Fruit fly (Drosophila melanogaster) whole organism, embryonic: Measurements from ENCODE around the gene Nmdar1.
A peak's percentile ranks its signal among the peaks of the same experiment; 100 is the strongest.

ENCODE experiments used
- Atf-2 ChIP-seq: fragments of 200-800 bp; sonication (Bioruptor generic); optimal IDR thresholded peaks from 2 replicates; lab custom pipeline; 2016; ENCODE audit warnings: missing biosample characterization, missing genetic modification characterization
- Atf6 ChIP-seq: fragments of 200-800 bp; sonication (Bioruptor generic); IDR thresholded peaks from 2 replicates; pipeline ENCODE4 v1.3.6; 2022; ENCODE audit warnings: missing biosample characterization, missing genetic modification characterization
- Bdp1 ChIP-seq: fragments of 200-800 bp; sonication (Bioruptor generic); optimal IDR thresholded peaks from 3 replicates; lab custom pipeline; 2016; ENCODE audit warnings: missing biosample characterization, missing genetic modification characterization
- CG10321 ChIP-seq: fragments of 200-800 bp; sonication (Bioruptor generic); IDR thresholded peaks from 2 replicates; pipeline ENCODE4 v1.3.6; 2022; ENCODE audit warnings: missing biosample characterization, missing genetic modification characterization
- CG10654 ChIP-seq: fragments of 200-800 bp; sonication (Bioruptor generic); optimal IDR thresholded peaks from 2 replicates; lab custom pipeline; 2016; ENCODE audit warnings: missing biosample characterization, missing genetic modification characterization
- CG11504 ChIP-seq: fragments of 200-800 bp; sonication (Bioruptor generic); optimal IDR thresholded peaks from 3 replicates; lab custom pipeline; 2019; ENCODE audit warnings: missing biosample characterization, mild to moderate bottlenecking, missing genetic modification characterization, moderate library complexity
- CG11695 ChIP-seq: fragments of 200-800 bp; sonication (Bioruptor generic); IDR thresholded peaks from 3 replicates; pipeline ENCODE4 v1.3.6; 2022; ENCODE audit warnings: missing biosample characterization, missing genetic modification characterization
- CG14667 ChIP-seq: fragments of 200-800 bp; sonication (Bioruptor generic); IDR thresholded peaks from 2 replicates; pipeline ENCODE4 v1.3.6; 2022; ENCODE audit warnings: missing biosample characterization, missing genetic modification characterization
- CG15011 ChIP-seq: fragments of 200-800 bp; sonication (Bioruptor generic); optimal IDR thresholded peaks from 3 replicates; lab custom pipeline; 2018; ENCODE audit warnings: missing biosample characterization, mild to moderate bottlenecking, missing genetic modification characterization
- CG15514 ChIP-seq: fragments of 200-800 bp; sonication (Bioruptor generic); optimal IDR thresholded peaks from 3 replicates; lab custom pipeline; 2017; ENCODE audit warnings: missing biosample characterization, missing genetic modification characterization, mild to moderate bottlenecking, moderate library complexity, missing genetic modification reagents
- CG1647 ChIP-seq: fragments of 200-800 bp; sonication (Bioruptor generic); optimal IDR thresholded peaks from 3 replicates; lab custom pipeline; 2016; ENCODE audit warnings: missing biosample characterization, missing genetic modification characterization
- CG17612 ChIP-seq: fragments of 200-800 bp; sonication (Bioruptor generic); IDR thresholded peaks from 2 replicates; pipeline ENCODE4 v1.3.6; 2022; ENCODE audit warnings: missing biosample characterization, missing genetic modification characterization
- CG31365 ChIP-seq: fragments of 200-800 bp; sonication (Bioruptor generic); optimal IDR thresholded peaks from 2 replicates; lab custom pipeline; 2018; ENCODE audit warnings: missing biosample characterization, mild to moderate bottlenecking, missing genetic modification characterization
- CG4707 ChIP-seq: fragments of 200-800 bp; sonication (Bioruptor generic); optimal IDR thresholded peaks from 2 replicates; lab custom pipeline; 2018; ENCODE audit warnings: missing biosample characterization, mild to moderate bottlenecking, missing genetic modification characterization, moderate library complexity
- CG6654 ChIP-seq: fragments of 200-800 bp; sonication (Bioruptor generic); optimal IDR thresholded peaks from 2 replicates; lab custom pipeline; 2017; ENCODE audit warnings: missing biosample characterization, mild to moderate bottlenecking, missing genetic modification characterization
- CG7556 ChIP-seq: fragments of 200-800 bp; sonication (Bioruptor generic); optimal IDR thresholded peaks from 2 replicates; lab custom pipeline; 2017; ENCODE audit warnings: missing biosample characterization, mild to moderate bottlenecking, missing genetic modification characterization
- CG7928 ChIP-seq: fragments of 200-800 bp; sonication (Bioruptor generic); optimal IDR thresholded peaks from 2 replicates; lab custom pipeline; 2017; ENCODE audit warnings: missing biosample characterization, mild to moderate bottlenecking, missing genetic modification characterization
- CG9817 ChIP-seq: fragments of 200-800 bp; sonication (Bioruptor generic); optimal IDR thresholded peaks from 2 replicates; lab custom pipeline; 2018; ENCODE audit warnings: missing biosample characterization, mild to moderate bottlenecking, missing genetic modification characterization, moderate library complexity
- D19B ChIP-seq: fragments of 200-800 bp; sonication (Bioruptor generic); optimal IDR thresholded peaks from 2 replicates; lab custom pipeline; 2017; ENCODE audit warnings: missing biosample characterization, mild to moderate bottlenecking, missing genetic modification characterization
- Dip2 ChIP-seq: fragments of 200-800 bp; sonication (Bioruptor generic); IDR thresholded peaks from 2 replicates; pipeline ENCODE4 v1.3.6; 2022; ENCODE audit warnings: missing biosample characterization, missing genetic modification characterization
- Dll ChIP-seq: fragments of 200-800 bp; sonication (Bioruptor generic); IDR thresholded peaks from 4 replicates; pipeline ENCODE4 v1.3.6; 2022; ENCODE audit warnings: missing biosample characterization, missing genetic modification characterization; ENCODE audit not compliant: partially characterized antibody
- Ets65A ChIP-seq: fragments of 200-800 bp; sonication (Bioruptor generic); peaks from one replicate; lab custom pipeline; 2016; ENCODE audit warnings: missing biosample characterization, missing genetic modification characterization
- Ets97D ChIP-seq: fragments of 200-800 bp; sonication (Bioruptor generic); optimal IDR thresholded peaks from 3 replicates; lab custom pipeline; 2016; ENCODE audit warnings: missing biosample characterization, missing genetic modification characterization
- H15 ChIP-seq: fragments of 200-800 bp; sonication (Bioruptor generic); IDR thresholded peaks from 3 replicates; pipeline ENCODE4 v1.3.6; 2022; ENCODE audit warnings: missing biosample characterization, missing genetic modification characterization
- HmgZ ChIP-seq: fragments of 200-800 bp; sonication (Bioruptor generic); optimal IDR thresholded peaks from 2 replicates; lab custom pipeline; 2018; ENCODE audit warnings: missing biosample characterization, mild to moderate bottlenecking, missing genetic modification characterization
- Mad ChIP-seq: fragments of 200-800 bp; sonication (Bioruptor generic); optimal IDR thresholded peaks from 2 replicates; lab custom pipeline; 2016; ENCODE audit warnings: missing biosample characterization, missing genetic modification characterization
- NFAT ChIP-seq: fragments of 200-800 bp; sonication (Bioruptor generic); IDR thresholded peaks from 2 replicates; pipeline ENCODE4 v1.3.6; 2022; ENCODE audit warnings: missing biosample characterization, missing genetic modification characterization
- Pdp1 ChIP-seq, 2 experiments: fragments of 200-800 bp; sonication (Bioruptor generic); optimal IDR thresholded peaks; 3 replicates each; lab custom pipeline; 2016; ENCODE audit warnings: missing biosample characterization in 2 of 2, missing genetic modification characterization in 2 of 2, mild to moderate bottlenecking in 1 of 2, moderate library complexity in 1 of 2
- Rfx ChIP-seq: fragments of 200-800 bp; sonication (Bioruptor generic); IDR thresholded peaks from 2 replicates; pipeline ENCODE4 v1.3.6; 2022; ENCODE audit warnings: missing biosample characterization, missing genetic modification characterization
- amos ChIP-seq: fragments of 200-800 bp; sonication (Bioruptor generic); IDR thresholded peaks from 2 replicates; pipeline ENCODE4 v1.3.6; 2022; ENCODE audit warnings: missing biosample characterization, missing genetic modification characterization; ENCODE audit not compliant: partially characterized antibody
- cwo ChIP-seq: fragments of 200-800 bp; sonication (Bioruptor generic); optimal IDR thresholded peaks from 3 replicates; lab custom pipeline; 2017; ENCODE audit warnings: missing biosample characterization, missing genetic modification characterization, mild to moderate bottlenecking, moderate library complexity, missing genetic modification reagents
- dpn ChIP-seq, 2 experiments: fragments of 200-800 bp; sonication (Bioruptor generic); optimal IDR thresholded peaks; 3 replicates each; lab custom pipeline; 2016; ENCODE audit warnings: missing biosample characterization in 2 of 2, missing genetic modification characterization in 2 of 2
- dysf ChIP-seq: fragments of 200-800 bp; sonication (Bioruptor generic); IDR thresholded peaks from 3 replicates; pipeline ENCODE4 v1.3.6; 2022; ENCODE audit warnings: missing biosample characterization, missing genetic modification characterization
- emc ChIP-seq: fragments of 200-800 bp; sonication (Bioruptor generic); optimal IDR thresholded peaks from 2 replicates; lab custom pipeline; 2016; ENCODE audit warnings: missing biosample characterization, missing genetic modification characterization
- esg ChIP-seq: fragments of 200-800 bp; sonication (Bioruptor generic); conservative IDR thresholded peaks from 2 replicates; pipeline ENCODE4 v1.3.6; 2022; ENCODE audit warnings: missing biosample characterization, missing genetic modification characterization
- fd102C ChIP-seq: fragments of 200-800 bp; sonication (Bioruptor generic); optimal IDR thresholded peaks from 2 replicates; lab custom pipeline; 2018; ENCODE audit warnings: missing biosample characterization, mild to moderate bottlenecking, missing genetic modification characterization, moderate library complexity
- hth ChIP-seq: fragments of >200 bp; optimal IDR thresholded peaks from 2 replicates; lab custom pipeline; 2017; ENCODE audit warnings: inconsistent platforms
- jigr1 ChIP-seq: fragments of 200-800 bp; sonication (Bioruptor generic); IDR thresholded peaks from 3 replicates; pipeline ENCODE4 v1.3.6; 2022; ENCODE audit warnings: missing biosample characterization, missing genetic modification characterization
- jumu ChIP-seq: fragments of 200-800 bp; sonication (Bioruptor generic); optimal IDR thresholded peaks from 3 replicates; lab custom pipeline; 2016; ENCODE audit warnings: missing biosample characterization, missing genetic modification characterization
- kah ChIP-seq: fragments of 200-800 bp; sonication (Bioruptor generic); optimal IDR thresholded peaks from 2 replicates; lab custom pipeline; 2018; ENCODE audit warnings: missing biosample characterization, mild to moderate bottlenecking, missing genetic modification characterization
- kni ChIP-seq: fragments of 200-800 bp; sonication (Bioruptor generic); optimal IDR thresholded peaks from 3 replicates; lab custom pipeline; 2017; ENCODE audit warnings: mild to moderate bottlenecking, missing biosample characterization, missing genetic modification reagents, missing genetic modification characterization
- lbe ChIP-seq: fragments of 200-800 bp; sonication (Bioruptor generic); optimal IDR thresholded peaks from 2 replicates; lab custom pipeline; 2016; ENCODE audit warnings: missing biosample characterization, mild to moderate bottlenecking, missing genetic modification characterization
- oc ChIP-seq: fragments of 200-800 bp; sonication (Bioruptor generic); optimal IDR thresholded peaks from 2 replicates; lab custom pipeline; 2018; ENCODE audit warnings: missing biosample characterization, mild to moderate bottlenecking, missing genetic modification characterization, moderate library complexity
- odd ChIP-seq: fragments of 200-800 bp; sonication (Bioruptor generic); optimal IDR thresholded peaks from 2 replicates; lab custom pipeline; 2017; ENCODE audit warnings: missing biosample characterization, mild to moderate bottlenecking, missing genetic modification characterization
- pita ChIP-seq: fragments of 200-800 bp; sonication (Bioruptor generic); optimal IDR thresholded peaks from 2 replicates; lab custom pipeline; 2017; ENCODE audit warnings: missing biosample characterization, mild to moderate bottlenecking, missing genetic modification characterization
- ro ChIP-seq: fragments of 200-800 bp; sonication (Bioruptor generic); IDR thresholded peaks from 2 replicates; pipeline ENCODE4 v1.3.6; 2022; ENCODE audit warnings: missing biosample characterization, missing genetic modification characterization
- sens ChIP-seq: fragments of 200-800 bp; sonication (Bioruptor generic); peaks from one replicate; lab custom pipeline; 2016; ENCODE audit warnings: missing biosample characterization, missing genetic modification characterization
- stwl ChIP-seq: fragments of 200-800 bp; sonication (Bioruptor generic); optimal IDR thresholded peaks from 3 replicates; lab custom pipeline; 2018; ENCODE audit warnings: missing biosample characterization, mild to moderate bottlenecking, missing genetic modification characterization, moderate library complexity
- tin ChIP-seq: fragments of 200-800 bp; sonication (Bioruptor generic); optimal IDR thresholded peaks from 3 replicates; lab custom pipeline; 2016; ENCODE audit warnings: missing biosample characterization, missing genetic modification characterization
- twi ChIP-seq: fragments of 200-800 bp; optimal IDR thresholded peaks from 2 replicates; lab custom pipeline; 2019; ENCODE audit warnings: missing biosample characterization, mild to moderate bottlenecking, missing genetic modification characterization, moderate library complexity
- wdn ChIP-seq: fragments of 200-800 bp; sonication (Bioruptor generic); IDR thresholded peaks from 2 replicates; pipeline ENCODE4 v1.3.6; 2022; ENCODE audit warnings: missing biosample characterization, missing genetic modification characterization

Nmdar1 gene

dm6 chr3R:5485295-5485718, 37.8 kb downstream of the Nmdar1 start, which contains the start of gene CG31550 (continued):
- TF ChIP-seq CG15514 (peak; percentile 44), CG7928 (no peak), Ets65A (GFP tag; lab: Kevin White, UChicago) (peak; percentile 91), Bdp1 (GFP tag; lab: Kevin White, UChicago) (peak; percentile 16), HmgZ (tag; lab: Kevin White, UChicago) (peak; percentile 40), Atf6 (GFP tag; lab: Robert Waterston, UW) (peak; percentile 55), CG14667 (GFP tag; lab: Robert Waterston, UW) (peak; percentile 73), pita (no peak), wdn (peak; percentile 60), emc (GFP tag; lab: Kevin White, UChicago) (peak; percentile 1), stwl (tag; lab: Kevin White, UChicago) (peak; percentile 85), CG10321 (GFP tag; lab: Robert Waterston, UW) (no peak), CG1647 (peak; percentile 45), sens (GFP tag; lab: Kevin White, UChicago) (peak; percentile 75), CG15011 (no peak), jigr1 (no peak), Mad (peak; percentile 6), Pdp1 (GFP tag; optimal IDR thresholded peaks at IDR 0.05; lab: Kevin White, UChicago) (peak; percentile 14 to 87), cwo (GFP tag; lab: Kevin White, UChicago) (peak; percentile 23), kni (GFP tag; lab: Kevin White, UChicago) (no peak), dpn (GFP tag; optimal IDR thresholded peaks at IDR 0.05; lab: Kevin White, UChicago) (peak; percentile 44 to 77), Atf-2 (GFP tag; lab: Kevin White, UChicago) (peak; percentile 9), Dip2 (GFP tag; lab: Robert Waterston, UW) (no peak), CG7556 (GFP tag; lab: Kevin White, UChicago) (peak; percentile 55), CG4707 (GFP tag; lab: Kevin White, UChicago) (no peak), jumu (GFP tag; lab: Kevin White, UChicago) (no peak), H15 (peak; percentile 72; the same call in 2 of the 3 replicates), amos (0 out of 2 replicates have a peak, but pooled peaks have one; percentile 11), Rfx (GFP tag; lab: Robert Waterston, UW) (peak; percentile 86), D19B (GFP tag; lab: Kevin White, UChicago) (peak; percentile 45), fd102C (GFP tag; lab: Kevin White, UChicago) (peak; percentile 3), ro (GFP tag; lab: Robert Waterston, UW) (peak; percentile 49), NFAT (GFP tag; lab: Robert Waterston, UW) (peak; percentile 82), dysf (GFP tag; lab: Robert Waterston, UW) (peak; percentile 81), hth (no peak), CG11695 (peak; percentile 69; the same call in 2 of the 3 replicates), Dll (GFP tag; lab: Robert Waterston, UW) (0 out of 4 replicates have a peak, but pooled peaks have one; percentile 44), CG11504 (no peak), odd (no peak), CG6654 (GFP tag; lab: Kevin White, UChicago) (no peak), oc (tag; lab: Kevin White, UChicago) (peak; percentile 25), esg (GFP tag; lab: Robert Waterston, UW) (peak; percentile 75), kah (GFP tag; lab: Kevin White, UChicago) (no peak), CG17612 (0 out of 2 replicates have a peak, but pooled peaks have one; percentile 9), CG10654 (GFP tag; lab: Kevin White, UChicago) (peak; percentile 64), lbe (GFP tag; lab: Kevin White, UChicago) (peak; percentile 23), Ets97D (no peak), CG9817 (tag; lab: Kevin White, UChicago) (peak; percentile 73), tin (GFP tag; lab: Kevin White, UChicago) (peak; percentile 77), twi (peak; percentile 37), CG31365 (tag; lab: Kevin White, UChicago) (no peak)
